Worm (Caenorhabditis elegans): ENCODE data around the gene Y45F10B.13.
"Not testable (repeated sequence)": the region's sequence is repeated elsewhere in the genome, so short reads cannot be mapped to it uniquely, and the experiment has no call there.

The Y45F10B.13 gene

DNA sequence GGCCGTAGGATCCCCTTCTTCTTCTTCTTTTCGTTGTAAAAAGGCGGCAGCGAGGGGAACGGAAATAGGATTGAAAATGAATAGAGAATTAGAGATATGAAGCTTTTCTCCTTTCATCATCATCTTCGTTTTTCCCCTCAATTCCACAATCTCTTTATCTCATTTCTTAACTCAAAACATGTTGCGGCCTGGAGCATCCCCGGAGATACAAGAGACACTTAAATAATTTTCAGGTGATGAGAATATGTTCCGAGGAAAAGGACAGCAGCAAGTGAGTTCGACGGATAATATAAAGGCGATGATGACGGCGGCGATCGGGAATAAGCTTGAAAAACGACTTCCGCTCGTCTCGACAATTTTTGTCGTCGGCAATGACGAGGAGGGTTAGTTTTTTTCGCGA lies at the start of gene Y45F10B.13, which contains the start of gene qui-1:
Y45F10B.13 (minus strand) TSS at position 101 of the 400 bp plus-strand sequence.
qui-1 (plus strand) TSS at position 233 of the 400 bp plus-strand sequence.
- no peak for TF ChIP-seq dao-5 (tag; optimal IDR thresholded peaks at IDR 0.05)
- no peak for TF ChIP-seq W03F9.2 (tag; optimal IDR thresholded peaks at IDR 0.05)
- no peak for TF ChIP-seq him-1 (tag; optimal IDR thresholded peaks at IDR 0.05)

DNA sequence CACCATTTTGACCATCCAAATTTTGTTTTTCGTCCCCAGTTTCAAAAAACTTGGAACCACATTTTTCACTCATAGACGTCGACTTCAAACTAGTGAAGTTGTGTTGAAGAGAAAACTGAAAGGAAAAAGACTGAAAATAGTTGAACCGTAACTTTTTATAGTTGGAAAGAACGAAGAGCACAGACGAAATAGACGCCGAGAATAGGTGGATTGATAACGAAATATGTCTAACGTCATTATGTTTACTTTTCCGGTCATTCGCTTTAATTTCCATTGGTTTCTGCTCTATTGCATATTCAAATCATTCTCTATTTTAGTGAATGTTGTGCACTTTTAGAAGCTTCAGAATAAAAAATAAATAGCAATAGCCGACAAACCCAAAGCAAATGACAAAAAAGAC lies 48.2 kb upstream of the Y45F10B.13 start, which contains the start of gene C08F11.13:
C08F11.13 (minus strand) TSS at position 138 of the 400 bp plus-strand sequence.
- TF ChIP-seq him-1 (tag; optimal IDR thresholded peaks at IDR 0.05), result no peak
- no peak for TF ChIP-seq W03F9.2 (tag; optimal IDR thresholded peaks at IDR 0.05)
- TF ChIP-seq dao-5 (tag; optimal IDR thresholded peaks at IDR 0.05), result no peak

DNA sequence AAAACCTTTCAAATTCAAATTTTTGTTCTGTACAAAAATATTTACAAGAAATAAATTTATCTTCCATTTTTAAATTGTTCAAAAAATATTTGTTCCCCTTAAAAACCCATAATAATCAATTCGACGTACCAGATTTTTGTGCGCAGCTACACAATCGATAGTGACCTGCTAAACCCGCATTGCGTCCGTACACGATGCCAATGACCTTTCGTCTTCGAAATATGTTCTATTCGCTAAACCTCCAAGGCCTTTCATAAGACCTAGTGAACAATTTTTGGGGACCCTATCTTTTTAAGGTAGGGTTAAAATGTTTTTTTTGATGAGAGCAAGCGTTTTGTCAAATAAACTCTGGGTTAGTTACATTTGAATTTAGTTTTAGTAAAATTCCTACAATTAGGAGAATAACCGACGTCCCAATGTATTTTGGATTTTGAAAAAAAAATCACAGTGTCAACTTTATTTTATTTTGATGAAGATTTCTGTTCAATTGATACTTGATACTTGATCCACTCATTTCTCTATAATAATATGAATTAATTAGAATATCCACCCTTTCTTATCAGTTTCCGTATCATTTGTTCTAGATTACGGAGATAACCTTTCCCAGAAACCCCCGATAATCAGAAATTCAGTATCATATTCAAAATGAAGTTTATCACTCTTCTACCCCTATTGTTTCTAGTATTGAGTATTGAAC lies 40.6 kb upstream of the Y45F10B.13 start, which contains the start of gene Y45F10B.59:
Y45F10B.59 (plus strand) TSS at position 647 of the 697 bp plus-strand sequence.
- no peak for TF ChIP-seq dao-5 (tag; optimal IDR thresholded peaks at IDR 0.05)
- TF ChIP-seq W03F9.2 (tag; optimal IDR thresholded peaks at IDR 0.05), result no peak
- no peak for TF ChIP-seq him-1 (tag; optimal IDR thresholded peaks at IDR 0.05)

DNA sequence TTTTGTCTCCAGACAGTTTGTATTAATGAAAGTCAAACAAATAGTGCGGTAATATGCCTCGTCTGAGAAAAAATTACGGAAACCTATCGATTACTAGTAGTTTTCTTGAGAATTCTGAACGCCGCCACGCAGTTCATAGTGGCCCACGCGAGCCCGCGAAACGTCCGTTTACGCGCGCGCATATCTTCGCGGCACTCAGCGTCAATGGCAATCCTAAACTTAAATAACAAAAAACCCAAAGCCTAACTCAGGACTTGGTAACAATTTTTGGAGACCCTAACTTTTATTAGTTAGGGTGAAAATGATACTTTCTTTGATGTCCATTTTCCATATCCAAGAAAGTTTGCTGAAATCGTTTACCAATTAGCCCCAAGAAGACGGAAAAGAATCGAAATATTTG lies 39.9 kb upstream of the Y45F10B.13 start:
- TF ChIP-seq W03F9.2 (tag; optimal IDR thresholded peaks at IDR 0.05), result no peak
- TF ChIP-seq him-1 (tag; optimal IDR thresholded peaks at IDR 0.05), result no peak
- no peak for TF ChIP-seq dao-5 (tag; optimal IDR thresholded peaks at IDR 0.05)

DNA sequence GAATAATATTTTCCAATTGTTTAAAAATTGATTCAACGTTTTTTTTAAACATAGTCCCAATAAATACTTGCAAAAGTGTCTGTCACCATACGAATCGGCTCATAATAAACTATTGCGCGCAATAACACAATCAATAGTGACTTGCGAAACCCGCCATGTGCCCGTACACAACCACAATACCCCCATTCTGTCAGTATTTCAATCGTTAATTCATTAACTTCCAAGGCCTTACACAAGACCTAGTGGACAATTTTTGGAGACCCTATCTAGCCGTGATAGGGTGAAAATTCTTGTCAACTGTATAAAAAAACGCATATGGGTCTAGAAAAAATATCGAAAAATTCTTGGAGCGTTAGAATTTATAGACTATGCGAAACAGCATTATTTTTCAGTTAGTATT lies 39.1 kb upstream of the Y45F10B.13 start:
- TF ChIP-seq him-1 (tag; optimal IDR thresholded peaks at IDR 0.05) (no peak), dao-5 (tag; optimal IDR thresholded peaks at IDR 0.05) (no peak), W03F9.2 (tag; optimal IDR thresholded peaks at IDR 0.05) (no peak)

DNA sequence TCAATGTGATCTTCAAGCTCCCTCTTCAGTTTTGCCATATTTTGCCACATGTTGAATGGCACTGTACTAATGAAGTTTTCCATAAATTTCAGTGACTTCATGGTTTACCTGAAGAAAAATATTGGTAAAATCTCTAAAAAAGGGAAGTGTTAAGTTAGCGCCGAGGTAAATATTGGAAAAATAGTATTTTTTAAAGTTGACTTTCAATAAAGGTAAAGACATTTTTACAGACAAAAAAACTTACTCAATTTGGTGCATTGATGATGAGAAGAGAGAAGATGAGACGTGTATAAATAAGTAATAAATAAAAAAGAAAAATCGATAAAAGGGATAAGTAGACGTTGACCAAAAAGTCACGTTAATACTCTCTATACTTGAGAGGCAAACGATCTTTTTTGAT lies 36.3 kb upstream of the Y45F10B.13 start, which contains the start of gene Y45F10B.9:
Y45F10B.9 (minus strand) TSS at position 101 of the 400 bp plus-strand sequence.
- TF ChIP-seq him-1, dao-5, W03F9.2 (tag; optimal IDR thresholded peaks at IDR 0.05): not testable (repeated sequence)

DNA sequence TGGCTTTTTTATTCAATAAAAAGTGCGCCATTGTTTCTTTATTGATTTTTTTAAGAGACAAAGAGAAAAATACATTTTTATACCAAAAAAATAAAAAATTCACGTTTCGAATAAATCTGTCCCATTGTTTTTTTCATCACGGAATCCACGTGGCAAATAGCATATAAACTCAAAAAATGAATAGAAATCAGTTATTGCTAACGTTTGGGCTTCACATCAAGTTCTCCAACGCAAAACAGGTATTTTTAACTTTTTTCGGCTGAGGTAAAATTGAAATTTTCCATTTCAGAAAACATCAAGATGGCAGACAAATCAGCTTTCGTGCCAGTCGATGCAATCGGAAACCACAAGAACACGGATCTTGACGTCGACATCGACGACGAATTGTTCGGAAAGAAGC lies 31.8 kb upstream of the Y45F10B.13 start, which contains the start of gene Y45F10B.3:
Y45F10B.3 (plus strand) TSS at position 301 of the 400 bp plus-strand sequence.
- TF ChIP-seq W03F9.2 (tag; optimal IDR thresholded peaks at IDR 0.05) (no peak), dao-5 (tag; optimal IDR thresholded peaks at IDR 0.05) (no peak), him-1 (tag; optimal IDR thresholded peaks at IDR 0.05) (no peak)

DNA sequence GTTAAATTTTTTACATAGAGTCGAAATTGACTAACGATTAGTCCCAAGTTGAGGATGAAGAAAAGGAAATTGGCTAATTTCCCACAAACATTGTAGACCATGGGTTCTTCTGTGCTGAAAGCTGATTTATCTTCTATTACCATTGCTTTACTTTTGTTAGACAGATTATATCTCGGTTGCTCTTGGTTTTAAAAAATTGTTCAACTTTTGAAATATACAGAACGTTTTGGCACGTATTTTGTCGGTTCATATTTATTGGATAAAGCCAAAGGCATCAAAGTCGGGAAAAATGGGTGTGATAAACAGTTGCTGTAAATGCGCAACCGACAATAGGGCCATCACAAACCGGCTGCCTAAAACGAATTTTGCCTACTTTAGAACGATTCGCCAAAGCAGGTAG lies 30.1 kb upstream of the Y45F10B.13 start, which contains the start of gene tsp-5:
tsp-5 (minus strand) TSS at position 101 of the 400 bp plus-strand sequence.
- TF ChIP-seq W03F9.2 (tag; optimal IDR thresholded peaks at IDR 0.05) (no peak), him-1 (tag; optimal IDR thresholded peaks at IDR 0.05) (no peak), dao-5 (tag; optimal IDR thresholded peaks at IDR 0.05) (no peak)

DNA sequence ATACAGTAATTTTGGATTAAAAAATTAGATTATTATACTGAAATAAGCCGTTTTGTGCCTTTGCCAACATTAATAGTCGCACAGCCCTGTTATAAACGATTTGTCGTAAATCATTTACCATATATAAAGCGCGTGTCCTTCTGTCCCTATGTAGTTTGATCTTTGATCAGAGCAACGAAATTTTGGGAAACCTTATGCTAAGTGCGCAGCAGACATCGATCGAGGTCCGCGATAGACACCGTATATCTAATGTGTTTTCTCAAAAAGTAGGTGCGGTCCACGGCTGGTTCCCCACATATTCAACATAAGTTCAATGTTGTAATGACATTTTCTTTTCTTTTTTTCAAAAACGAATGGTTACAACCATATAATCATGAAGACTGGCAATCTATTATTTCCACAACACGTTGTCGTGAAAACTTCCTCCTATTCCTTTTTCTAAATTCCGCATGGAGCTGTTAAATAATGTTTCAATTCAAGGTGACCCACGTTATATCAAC lies 27.1 kb upstream of the Y45F10B.13 start, which contains the start of gene sru-9:
sru-9 (plus strand) TSS at position 450 of the 500 bp plus-strand sequence.
- not testable (repeated sequence) for TF ChIP-seq W03F9.2, dao-5, him-1 (tag; optimal IDR thresholded peaks at IDR 0.05)

DNA sequence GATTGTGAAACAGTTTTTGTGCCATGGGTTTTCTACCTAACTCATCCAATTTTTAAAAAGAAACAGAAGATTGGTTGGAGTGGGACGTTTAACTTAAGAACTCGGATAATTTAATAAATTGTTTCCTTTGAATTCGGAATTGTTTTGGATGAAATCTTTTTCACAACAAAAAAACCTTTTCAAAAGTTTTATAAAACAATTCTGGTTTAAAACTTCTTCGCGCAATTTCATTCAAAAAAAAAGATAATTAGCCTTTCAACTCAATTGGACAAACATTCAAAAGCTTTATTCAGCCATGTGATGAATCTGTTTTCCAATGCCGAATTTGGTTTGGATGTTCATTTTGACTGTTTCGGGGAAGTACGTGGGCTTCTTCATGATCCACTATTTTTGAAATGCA lies 25.6 kb upstream of the Y45F10B.13 start, which contains the start of gene Y45F10B.12:
Y45F10B.12 (plus strand) TSS at position 301 of the 400 bp plus-strand sequence.
- TF ChIP-seq dao-5 (tag; optimal IDR thresholded peaks at IDR 0.05) (no peak), W03F9.2 (tag; optimal IDR thresholded peaks at IDR 0.05) (no peak), him-1 (tag; optimal IDR thresholded peaks at IDR 0.05) (no peak)

DNA sequence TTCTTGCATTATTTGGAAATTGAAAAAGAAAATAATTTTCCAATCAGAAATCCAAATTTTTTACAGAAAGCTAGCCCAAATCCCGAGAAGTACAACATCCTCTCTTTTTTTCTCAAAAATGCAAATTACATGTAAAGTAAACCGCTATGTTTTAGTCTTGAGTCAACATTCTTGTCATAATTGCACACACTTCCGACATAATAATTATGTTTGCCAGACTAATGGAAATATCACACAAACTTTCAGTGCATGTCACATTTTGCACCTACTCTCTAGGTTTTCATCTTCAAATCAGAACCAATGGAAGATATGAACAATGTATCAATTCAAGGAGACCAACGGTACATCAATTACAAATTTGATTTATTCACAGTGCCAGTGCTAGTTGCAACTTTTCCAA lies 23.1 kb upstream of the Y45F10B.13 start, which contains the start of gene sru-11:
sru-11 (plus strand) TSS at position 301 of the 400 bp plus-strand sequence.
- TF ChIP-seq W03F9.2 (tag; optimal IDR thresholded peaks at IDR 0.05), result no peak
- no peak for TF ChIP-seq dao-5 (tag; optimal IDR thresholded peaks at IDR 0.05)
- TF ChIP-seq him-1 (tag; optimal IDR thresholded peaks at IDR 0.05), result no peak

DNA sequence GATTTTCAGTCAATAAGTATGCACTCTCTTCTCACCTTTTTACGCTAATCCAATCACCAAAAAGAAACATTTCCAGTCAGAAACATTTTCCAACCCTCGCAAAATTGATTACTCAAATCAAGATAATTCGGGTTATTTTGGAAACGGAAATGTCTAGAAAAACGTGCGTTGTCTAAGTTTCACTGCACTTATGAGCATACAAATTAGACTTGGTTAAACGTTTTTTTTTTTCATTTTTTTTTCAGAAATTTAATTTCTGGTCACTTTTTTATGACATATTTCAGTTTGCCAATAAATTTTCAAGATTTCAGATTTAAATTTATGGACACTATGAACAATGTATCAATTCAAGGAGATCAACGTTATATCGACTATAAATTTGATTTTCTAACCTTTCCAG lies 21.4 kb upstream of the Y45F10B.13 start, which contains the start of gene sru-12:
sru-12 (plus strand) TSS at position 301 of the 400 bp plus-strand sequence.
- no peak for TF ChIP-seq dao-5 (tag; optimal IDR thresholded peaks at IDR 0.05)
- no peak for TF ChIP-seq W03F9.2 (tag; optimal IDR thresholded peaks at IDR 0.05)

DNA sequence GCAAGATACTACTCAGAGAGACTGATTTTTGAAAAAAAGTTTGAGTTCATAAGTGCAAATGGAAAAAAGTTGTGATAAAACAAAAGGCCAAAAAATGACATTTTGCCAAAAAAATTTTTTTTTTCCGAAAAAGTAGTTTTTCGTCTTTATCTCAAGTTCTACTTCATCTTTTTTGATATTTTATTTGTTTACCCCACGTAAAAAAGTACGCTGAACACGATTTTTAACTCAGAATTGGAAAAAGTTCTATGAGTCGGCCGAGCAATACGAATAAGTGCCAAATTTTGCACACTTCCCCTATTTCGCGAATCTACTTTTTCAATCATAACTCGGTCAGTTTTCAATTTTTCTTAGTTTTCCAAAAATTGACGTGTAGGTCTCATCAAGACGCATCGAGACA lies 17.4 kb upstream of the Y45F10B.13 start, which contains the start of gene sru-16:
sru-16 (plus strand) TSS at position 301 of the 400 bp plus-strand sequence.
- TF ChIP-seq him-1, dao-5, W03F9.2 (tag; optimal IDR thresholded peaks at IDR 0.05): not testable (repeated sequence)
